Fruit fly (Drosophila melanogaster) whole organism: ENCODE results near the gene kmg.

Experiments
- Dll ChIP-seq: fragments of >200 bp; optimal IDR thresholded peaks from 2 replicates; lab custom pipeline; 2017
- pan ChIP-seq: fragments of >200 bp; optimal IDR thresholded peaks from 2 replicates; lab custom pipeline; 2017
- psq ChIP-seq: fragments of >200 bp; optimal IDR thresholded peaks from 2 replicates; lab custom pipeline; 2017
- usp ChIP-seq: fragments of >200 bp; optimal IDR thresholded peaks from 2 replicates; lab custom pipeline; 2017; ENCODE audit warnings: missing biosample characterization, missing genetic modification characterization, mixed read lengths

DNA sequence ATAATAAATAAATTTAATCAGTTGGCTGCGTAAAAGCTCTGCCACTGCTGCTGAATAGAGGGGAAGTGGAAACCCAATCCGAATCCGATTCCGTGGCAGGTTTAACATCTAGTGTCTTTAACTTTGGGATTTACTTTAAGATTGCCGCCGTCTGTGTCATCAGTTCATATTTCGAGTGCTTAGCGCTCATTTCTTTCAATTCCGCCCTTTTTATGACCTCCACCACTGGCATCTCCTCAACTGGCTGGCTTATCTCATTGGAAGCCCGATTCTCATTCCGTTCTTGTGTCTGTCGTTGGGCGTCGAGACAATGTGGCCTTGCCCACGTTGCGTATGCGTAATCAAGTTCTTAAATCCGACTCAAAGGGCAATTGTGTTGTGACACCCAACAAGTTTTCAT is 19.4 kb upstream of the kmg start:
- no peak for TF ChIP-seq usp (GFP tag; lab: Kevin White, UChicago)
- TF ChIP-seq pan (lab: Kevin White, UChicago): no peak
- TF ChIP-seq psq: no peak
- no peak for TF ChIP-seq Dll (lab: Kevin White, UChicago)
